Worm (Caenorhabditis elegans) whole organism, L2 larva: ENCODE data around the gene tph-1.

Source experiments
- C34F6.9 ChIP-seq: fragments of 150-350 bp; optimal IDR thresholded peaks from 2 replicates; lab custom pipeline; 2014; ENCODE audit warnings: missing biosample characterization, missing genetic modification characterization
- F13H6.1 ChIP-seq: sonication (generic microtip); optimal IDR thresholded peaks from 2 replicates; lab custom pipeline; 2016; ENCODE audit warnings: missing genetic modification characterization, missing compliant biosample characterization
- R02D3.7 ChIP-seq: fragments of 150-350 bp; optimal IDR thresholded peaks from 2 replicates; lab custom pipeline; 2014; ENCODE audit warnings: missing biosample characterization, missing genetic modification characterization
- Y55F3AM.14 ChIP-seq: fragments of 200-800 bp; sonication (Bioruptor generic); optimal IDR thresholded peaks from 2 replicates; lab custom pipeline; 2018; ENCODE audit warnings: mild to moderate bottlenecking, missing genetic modification characterization, missing compliant biosample characterization
- ZK546.5 ChIP-seq: sonication (generic microtip); optimal IDR thresholded peaks from 2 replicates; lab custom pipeline; 2017; ENCODE audit warnings: missing biosample characterization, missing genetic modification characterization
- alr-1 ChIP-seq: fragments of 150-350 bp; optimal IDR thresholded peaks from 2 replicates; lab custom pipeline; 2014; ENCODE audit warnings: missing biosample characterization, missing genetic modification characterization
- aly-2 ChIP-seq: fragments of 150-350 bp; optimal IDR thresholded peaks from 2 replicates; lab custom pipeline; 2014; ENCODE audit warnings: missing biosample characterization, missing genetic modification characterization
- ama-1 ChIP-seq: fragments of 150-350 bp; optimal IDR thresholded peaks from 2 replicates; lab custom pipeline; 2018; ENCODE audit warnings: inconsistent platforms
- blmp-1 ChIP-seq: sonication (generic microtip); optimal IDR thresholded peaks from 2 replicates; lab custom pipeline; 2017; ENCODE audit warnings: missing genetic modification characterization, mild to moderate bottlenecking, missing compliant biosample characterization, antibody characterized with exemption, moderate library complexity; ENCODE audit not compliant: insufficient read depth
- ceh-16 ChIP-seq: fragments of 150-350 bp; optimal IDR thresholded peaks from 2 replicates; lab custom pipeline; 2014; ENCODE audit warnings: missing biosample characterization, missing genetic modification characterization
- crh-2 ChIP-seq: sonication (generic microtip); optimal IDR thresholded peaks from 2 replicates; lab custom pipeline; 2017; ENCODE audit warnings: missing biosample characterization, missing genetic modification characterization
- egl-27 ChIP-seq: sonication (generic microtip); optimal IDR thresholded peaks from 3 replicates; lab custom pipeline; 2017; ENCODE audit warnings: missing biosample characterization, missing genetic modification reagents, missing genetic modification characterization
- elt-1 ChIP-seq: fragments of 150-350 bp; optimal IDR thresholded peaks from 2 replicates; lab custom pipeline; 2014; ENCODE audit warnings: missing biosample characterization, missing genetic modification characterization
- elt-3 ChIP-seq: sonication (generic microtip); optimal IDR thresholded peaks from 2 replicates; lab custom pipeline; 2017; ENCODE audit warnings: missing biosample characterization, missing genetic modification characterization
- gmeb-1 ChIP-seq: fragments of 150-350 bp; optimal IDR thresholded peaks from 2 replicates; lab custom pipeline; 2014; ENCODE audit warnings: missing biosample characterization, missing genetic modification characterization
- lin-39 ChIP-seq: fragments of 150-350 bp; optimal IDR thresholded peaks from 2 replicates; lab custom pipeline; 2014; ENCODE audit warnings: missing biosample characterization, missing genetic modification reagents, missing genetic modification characterization
- lsy-2 ChIP-seq, 2 experiments: fragments of 150-350 bp in 1 of 2; sonication (generic microtip) in 1 of 2; optimal IDR thresholded peaks; 2 replicates each; lab custom pipeline; 2014 to 2017; ENCODE audit warnings: missing biosample characterization in 2 of 2, missing genetic modification characterization in 2 of 2
- mab-5 ChIP-seq: fragments of 150-350 bp; optimal IDR thresholded peaks from 2 replicates; lab custom pipeline; 2014; ENCODE audit warnings: missing biosample characterization, missing genetic modification characterization
- mbf-1 ChIP-seq: sonication (generic microtip); optimal IDR thresholded peaks from 2 replicates; lab custom pipeline; 2017; ENCODE audit warnings: missing biosample characterization, missing genetic modification characterization
- mdl-1 ChIP-seq, 2 experiments: fragments of 150-350 bp in 1 of 2; sonication (generic microtip) in 1 of 2; optimal IDR thresholded peaks; 2 replicates each; lab custom pipeline; 2017; ENCODE audit warnings: missing biosample characterization in 2 of 2, missing genetic modification characterization in 2 of 2
- nhr-10 ChIP-seq: sonication (generic microtip); optimal IDR thresholded peaks from 2 replicates; lab custom pipeline; 2017; ENCODE audit warnings: missing biosample characterization, missing genetic modification characterization
- nhr-11 ChIP-seq: fragments of 150-350 bp; optimal IDR thresholded peaks from 2 replicates; lab custom pipeline; 2014; ENCODE audit warnings: missing biosample characterization, missing genetic modification characterization
- nhr-12 ChIP-seq: fragments of 150-350 bp; optimal IDR thresholded peaks from 2 replicates; lab custom pipeline; 2014; ENCODE audit warnings: missing biosample characterization, missing genetic modification characterization
- nhr-129 ChIP-seq: fragments of 150-350 bp; optimal IDR thresholded peaks from 2 replicates; lab custom pipeline; 2014; ENCODE audit warnings: missing biosample characterization, missing genetic modification characterization
- nhr-21 ChIP-seq: fragments of 150-350 bp; optimal IDR thresholded peaks from 2 replicates; lab custom pipeline; 2014; ENCODE audit warnings: missing biosample characterization, missing genetic modification characterization
- nhr-23 ChIP-seq: fragments of 150-350 bp; optimal IDR thresholded peaks from 2 replicates; lab custom pipeline; 2014; ENCODE audit warnings: missing biosample characterization, missing genetic modification reagents, missing genetic modification characterization
- nhr-25 ChIP-seq: fragments of 150-350 bp; sonication (generic microtip); optimal IDR thresholded peaks from 3 replicates; lab custom pipeline; 2014; ENCODE audit warnings: missing biosample characterization, missing genetic modification characterization
- nhr-6 ChIP-seq: fragments of 150-350 bp; optimal IDR thresholded peaks from 2 replicates; lab custom pipeline; 2014; ENCODE audit warnings: missing biosample characterization, missing genetic modification characterization
- nhr-77 ChIP-seq: fragments of 150-350 bp; optimal IDR thresholded peaks from 2 replicates; lab custom pipeline; 2014; ENCODE audit warnings: missing biosample characterization, missing genetic modification characterization
- peb-1 ChIP-seq: fragments of 150-350 bp; optimal IDR thresholded peaks from 2 replicates; lab custom pipeline; 2014; ENCODE audit warnings: missing biosample characterization, missing genetic modification characterization
- sem-4 ChIP-seq: fragments of 150-350 bp; optimal IDR thresholded peaks from 2 replicates; lab custom pipeline; 2014; ENCODE audit warnings: missing biosample characterization, missing genetic modification reagents, missing genetic modification characterization
- skn-1 ChIP-seq: sonication (generic microtip); optimal IDR thresholded peaks from 2 replicates; lab custom pipeline; 2017; ENCODE audit warnings: missing biosample characterization, missing genetic modification characterization
- snpc-4 ChIP-seq: fragments of 150-350 bp; optimal IDR thresholded peaks from 2 replicates; lab custom pipeline; 2014; ENCODE audit warnings: missing biosample characterization, missing genetic modification characterization
- unc-39 ChIP-seq: fragments of 150-350 bp; optimal IDR thresholded peaks from 2 replicates; lab custom pipeline; 2014; ENCODE audit warnings: missing biosample characterization, missing genetic modification characterization
- unc-55 ChIP-seq: fragments of 150-350 bp; sonication (generic microtip); optimal IDR thresholded peaks from 3 replicates; lab custom pipeline; 2014; ENCODE audit warnings: missing biosample characterization, missing genetic modification reagents, missing genetic modification characterization
- unc-62 ChIP-seq: fragments of 150-350 bp; optimal IDR thresholded peaks from 2 replicates; lab custom pipeline; 2014; ENCODE audit warnings: missing biosample characterization, missing genetic modification reagents, missing genetic modification characterization
- zag-1 ChIP-seq: fragments of 150-350 bp; optimal IDR thresholded peaks from 2 replicates; lab custom pipeline; 2014; ENCODE audit warnings: missing biosample characterization, missing genetic modification characterization
- ztf-11 ChIP-seq: sonication (generic microtip); optimal IDR thresholded peaks from 2 replicates; lab custom pipeline; 2017; ENCODE audit warnings: missing biosample characterization, missing genetic modification characterization
- ztf-4 ChIP-seq: fragments of 150-350 bp; optimal IDR thresholded peaks from 2 replicates; lab custom pipeline; 2014; ENCODE audit warnings: missing biosample characterization, missing genetic modification characterization

tph-1 gene

ce11 chrII:7549035-7549434 lies at the start of gene tph-1:
tph-1 (plus strand) TSS chrII:7549335.
- TF ChIP-seq aly-2 (tag; lab: Kevin White, UChicago) = no peak
- no peak for TF ChIP-seq mab-5

- no peak for TF ChIP-seq ztf-11 (tag; lab: Kevin White, UChicago)
- TF ChIP-seq nhr-10 (tag; lab: Kevin White, UChicago) = no peak
- TF ChIP-seq nhr-129 (tag; lab: Kevin White, UChicago) = no peak
- TF ChIP-seq F13H6.1 = no peak
- TF ChIP-seq mdl-1 (tag; optimal IDR thresholded peaks at IDR 0.05; lab: Kevin White, UChicago) = no peak
- no peak for TF ChIP-seq ceh-16 (tag; lab: Kevin White, UChicago)
- TF ChIP-seq peb-1 (tag; lab: Kevin White, UChicago) = no peak
- TF ChIP-seq gmeb-1 = no peak
- TF ChIP-seq unc-39 (tag; lab: Kevin White, UChicago) = no peak
- no peak for TF ChIP-seq Y55F3AM.14 (GFP tag; lab: Kevin White, UChicago)
- no peak for TF ChIP-seq nhr-23 (tag; lab: Kevin White, UChicago)
Measured at ce11 chrII:7499390-7499789, 49.7 kb upstream of the tph-1 start, which contains the start of gene srab-14. srab-14 (minus strand) TSS chrII:7499490.

- TF ChIP-seq nhr-77 (tag; lab: Kevin White, UChicago) (no peak), mbf-1 (tag; lab: Kevin White, UChicago) (no peak), egl-27 (no peak), R02D3.7 (tag; lab: Kevin White, UChicago) (no peak), Y55F3AM.14 (GFP tag; lab: Kevin White, UChicago) (no peak), lsy-2 (tag; optimal IDR thresholded peaks at IDR 0.05; lab: Kevin White, UChicago) (no peak), ZK546.5 (tag; lab: Kevin White, UChicago) (no peak), peb-1 (tag; lab: Kevin White, UChicago) (no peak), elt-1 (tag; lab: Kevin White, UChicago) (no peak)
Measured at ce11 chrII:7505005-7505404, 44.1 kb upstream of the tph-1 start, which contains the start of gene C28F5.1. C28F5.1 (plus strand) TSS chrII:7505305.

ce11 chrII:7519221-7519620 lies 29.9 kb upstream of the tph-1 start, which contains the start of gene glb-9:
glb-9 (minus strand) TSS chrII:7519321.
- TF ChIP-seq aly-2 (tag; lab: Kevin White, UChicago) = no peak
- no peak for TF ChIP-seq unc-62 (GFP tag; lab: Kevin White, UChicago)
- TF ChIP-seq alr-1 (tag; lab: Kevin White, UChicago) = no peak
- no peak for TF ChIP-seq nhr-12 (tag; lab: Kevin White, UChicago)
- no peak for TF ChIP-seq unc-39 (tag; lab: Kevin White, UChicago)
- TF ChIP-seq zag-1 = no peak
- TF ChIP-seq gmeb-1 = no peak
- TF ChIP-seq egl-27 = no peak
- no peak for TF ChIP-seq lsy-2 (tag; optimal IDR thresholded peaks at IDR 0.05; lab: Kevin White, UChicago)
- TF ChIP-seq crh-2 = no peak
- no peak for TF ChIP-seq ceh-16 (tag; lab: Kevin White, UChicago)
- TF ChIP-seq blmp-1 (tag; lab: Kevin White, UChicago) = no peak
- no peak for TF ChIP-seq Y55F3AM.14 (GFP tag; lab: Kevin White, UChicago)
- TF ChIP-seq nhr-25 (tag; lab: Kevin White, UChicago) = no peak
- no peak for TF ChIP-seq R02D3.7 (tag; lab: Kevin White, UChicago)
- no peak for TF ChIP-seq ztf-4
- no peak for TF ChIP-seq F13H6.1
- TF ChIP-seq skn-1 (tag; lab: Kevin White, UChicago) = no peak
- no peak for TF ChIP-seq nhr-6 (tag; lab: Kevin White, UChicago)
- TF ChIP-seq, all 48 proteins: peak for 0

ce11 chrII:7521420-7521819 lies 27.7 kb upstream of the tph-1 start:
- TF ChIP-seq snpc-4 (tag; lab: Kevin White, UChicago) (no peak), nhr-11 (tag; lab: Kevin White, UChicago) (no peak), nhr-25 (tag; lab: Kevin White, UChicago) (no peak), lin-39 (tag; lab: Kevin White, UChicago) (no peak), sem-4 (tag; lab: Kevin White, UChicago) (no peak), nhr-12 (tag; lab: Kevin White, UChicago) (no peak), ztf-4 (no peak), C34F6.9 (tag; lab: Kevin White, UChicago) (no peak), nhr-21 (no peak), unc-55 (GFP tag; lab: Kevin White, UChicago) (no peak), aly-2 (tag; lab: Kevin White, UChicago) (no peak), mdl-1 (tag; optimal IDR thresholded peaks at IDR 0.05; lab: Kevin White, UChicago) (no peak), F13H6.1 (no peak), ama-1 (lab: Kevin White, UChicago) (no peak), R02D3.7 (tag; lab: Kevin White, UChicago) (no peak), skn-1 (tag; lab: Kevin White, UChicago) (no peak), elt-3 (tag; lab: Kevin White, UChicago) (no peak), unc-39 (tag; lab: Kevin White, UChicago) (no peak), egl-27 (no peak), elt-1 (tag; lab: Kevin White, UChicago) (no peak)
